Fruit fly (Drosophila melanogaster): Measurements from ENCODE around the gene mip130.
A peak's percentile ranks its signal among the peaks of the same experiment; 100 is the strongest.

mip130 gene

DNA sequence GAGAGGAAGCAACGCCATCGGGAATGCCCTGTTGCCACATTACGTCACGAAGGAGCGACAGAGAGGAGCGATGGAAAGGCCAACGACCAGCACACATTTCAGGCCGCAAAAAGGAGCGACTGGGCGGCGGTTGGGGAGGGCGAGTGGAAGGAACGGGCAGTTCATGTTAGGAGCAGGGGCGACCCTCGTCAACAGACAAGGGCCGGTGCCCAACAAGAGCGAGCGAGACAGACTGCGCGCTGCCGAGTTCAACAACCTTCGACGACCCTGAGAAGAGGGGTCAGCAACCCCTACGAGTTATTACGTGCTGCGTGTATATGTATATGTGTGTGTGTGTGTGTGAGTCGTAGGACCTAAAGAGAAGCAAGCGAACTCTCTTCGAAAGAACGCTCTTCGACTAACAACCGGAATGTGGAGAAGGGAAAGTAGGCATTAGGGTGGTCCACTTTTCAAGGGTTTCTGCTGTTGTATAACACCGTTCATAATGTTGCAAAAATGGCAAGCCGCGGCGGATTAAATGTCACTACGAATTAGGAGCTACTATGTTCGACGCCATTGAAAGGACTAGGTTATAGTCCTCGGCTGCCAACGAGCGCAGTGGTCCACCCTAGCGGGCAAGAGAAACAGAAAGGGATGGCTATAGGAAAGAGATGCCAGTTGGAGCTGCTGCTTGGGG lies 43.5 kb downstream of the mip130 start (continued):
- TF ChIP-seq lab (GFP tag; optimal IDR thresholded peaks at IDR 0.05) = peak; percentile 98
- TF ChIP-seq Hr3 (GFP tag; optimal IDR thresholded peaks at IDR 0.05) = peak; percentile 89
- peak; percentile 93 for TF ChIP-seq CG11723 (GFP tag; optimal IDR thresholded peaks at IDR 0.05)
- TF ChIP-seq seq (GFP tag; IDR thresholded peaks at IDR 0.05) = peak; percentile 90
- TF ChIP-seq CG9215 (GFP tag; IDR thresholded peaks at IDR 0.05) = peak; percentile 83
- TF ChIP-seq CG10366 (GFP tag; IDR thresholded peaks at IDR 0.05) = peak; percentile 89
- TF ChIP-seq sd (tag; optimal IDR thresholded peaks at IDR 0.05) = peak; percentile 82
- TF ChIP-seq Sry-δ (GFP tag; optimal IDR thresholded peaks at IDR 0.05) = peak; percentile 63
- TF ChIP-seq CG7372 (GFP tag; IDR thresholded peaks at IDR 0.05) = peak; percentile 76
- TF ChIP-seq al (GFP tag; IDR thresholded peaks at IDR 0.05) = peak; percentile 85
- TF ChIP-seq CG1647 (GFP tag; optimal IDR thresholded peaks at IDR 0.05) = peak; percentile 89
- no peak for TF ChIP-seq CG15479 (GFP tag; optimal IDR thresholded peaks at IDR 0.05)
- peak; percentile 88 for TF ChIP-seq CG10431 (GFP tag; optimal IDR thresholded peaks at IDR 0.05)
- peak; percentile 98 for TF ChIP-seq ATbp (GFP tag; optimal IDR thresholded peaks at IDR 0.05)
- peak; percentile 94 for TF ChIP-seq jing (GFP tag; optimal IDR thresholded peaks at IDR 0.05)
- TF ChIP-seq Ets97D (GFP tag; optimal IDR thresholded peaks at IDR 0.05) = peak; percentile 86
- peak; percentile 93 for TF ChIP-seq CG15269 (tag; optimal IDR thresholded peaks at IDR 0.05)
- peak; percentile 96 for TF ChIP-seq CG9609 (GFP tag; optimal IDR thresholded peaks at IDR 0.05)
- TF ChIP-seq tin (GFP tag; optimal IDR thresholded peaks at IDR 0.05) = peak; percentile 96
- TF ChIP-seq CG32767 (GFP tag; IDR thresholded peaks at IDR 0.05) = peak; percentile 91
- TF ChIP-seq CG8089 (GFP tag; optimal IDR thresholded peaks at IDR 0.05) = peak; percentile 96
- peak; percentile 97 for TF ChIP-seq unpg (GFP tag; optimal IDR thresholded peaks at IDR 0.05)
- TF ChIP-seq CG4360 (GFP tag; IDR thresholded peaks at IDR 0.05) = peak; percentile 78
- TF ChIP-seq yki (optimal IDR thresholded peaks at IDR 0.05) = no peak
- TF ChIP-seq CG9437 (GFP tag; optimal IDR thresholded peaks at IDR 0.05) = peak; percentile 85
- peak; percentile 87 for TF ChIP-seq CG4282 (GFP tag; optimal IDR thresholded peaks at IDR 0.05)
- TF ChIP-seq tap (tag; optimal IDR thresholded peaks at IDR 0.05) = peak; percentile 96
- TF ChIP-seq onecut (GFP tag; IDR thresholded peaks at IDR 0.05) = peak; percentile 91
- no peak for TF ChIP-seq HLHmδ (GFP tag; optimal IDR thresholded peaks at IDR 0.05)
- TF ChIP-seq HLH54F (GFP tag; optimal IDR thresholded peaks at IDR 0.05) = peak; percentile 95
- TF ChIP-seq gfzf (GFP tag; optimal IDR thresholded peaks at IDR 0.05) = no peak
- TF ChIP-seq H15 (GFP tag; IDR thresholded peaks at IDR 0.05) = peak; percentile 92
- peak; percentile 95 for TF ChIP-seq CG34422 (GFP tag; IDR thresholded peaks at IDR 0.05)
- no peak for TF ChIP-seq Scr (GFP tag; IDR thresholded peaks at IDR 0.05; ENCODE audit: partially characterized antibody)
- peak; percentile 85 for TF ChIP-seq CG3838 (GFP tag; optimal IDR thresholded peaks at IDR 0.05)
- TF ChIP-seq CG8388 (GFP tag; optimal IDR thresholded peaks at IDR 0.05) = peak; percentile 95
- peak; percentile 59 for TF ChIP-seq CG10321 (GFP tag; IDR thresholded peaks at IDR 0.05)
- TF ChIP-seq CG1603 (tag; optimal IDR thresholded peaks at IDR 0.05) = peak; percentile 98
- peak; percentile 86 to 92 for TF ChIP-seq Hr51 (GFP tag; optimal IDR thresholded peaks at IDR 0.05)
- TF ChIP-seq YL-1 (GFP tag; optimal IDR thresholded peaks at IDR 0.05) = peak; percentile 65
- TF ChIP-seq CG3281 (GFP tag; optimal IDR thresholded peaks at IDR 0.05) = peak; percentile 95
- TF ChIP-seq sob (GFP tag; IDR thresholded peaks at IDR 0.05) = peak; percentile 93
- TF ChIP-seq vfl (GFP tag; optimal IDR thresholded peaks at IDR 0.05) = peak; percentile 84
- peak; percentile 82 for TF ChIP-seq CG2889 (GFP tag; IDR thresholded peaks at IDR 0.05)
- TF ChIP-seq CG1024 (GFP tag; IDR thresholded peaks at IDR 0.05) = peak; percentile 82
- peak; percentile 89 for TF ChIP-seq bab2 (GFP tag; optimal IDR thresholded peaks at IDR 0.05)
- no peak for TF ChIP-seq D (optimal IDR thresholded peaks at IDR 0.05)
- peak; percentile 96 for TF ChIP-seq D (GFP tag; optimal IDR thresholded peaks at IDR 0.05)
- TF ChIP-seq Rfx (GFP tag; IDR thresholded peaks at IDR 0.05) = peak; percentile 96
- TF ChIP-seq CG31365 (tag; optimal IDR thresholded peaks at IDR 0.05) = peak; percentile 90
- TF ChIP-seq zen2 (GFP tag; IDR thresholded peaks at IDR 0.05; ENCODE audit: partially characterized antibody) = no peak
